Worm (Caenorhabditis elegans): ENCODE results near the gene nlp-3.

The nlp-3 gene

DNA sequence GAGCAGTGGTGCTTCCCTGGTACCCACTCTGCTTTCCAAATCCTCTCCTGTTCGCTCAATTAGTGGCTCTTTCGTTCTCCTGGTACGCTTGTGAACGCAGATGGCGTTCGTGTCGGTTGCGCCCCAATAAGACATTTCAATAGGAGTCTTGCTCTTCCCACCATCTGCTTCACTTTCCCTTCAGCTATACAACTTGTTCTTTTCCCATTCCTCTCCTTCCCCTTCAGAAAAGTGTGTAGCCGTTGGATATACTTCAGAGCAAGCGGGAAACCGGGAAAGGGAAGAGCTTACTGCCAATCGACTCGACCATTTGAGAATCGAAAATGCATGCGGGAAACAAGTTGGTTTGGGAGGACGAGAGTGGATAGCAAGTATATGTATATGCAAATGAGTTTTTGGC lies 35.0 kb downstream of the nlp-3 start:
- no peak for TF ChIP-seq W03F9.2 (tag; optimal IDR thresholded peaks at IDR 0.05)
- no peak for TF ChIP-seq him-1 (tag; optimal IDR thresholded peaks at IDR 0.05)
- no peak for TF ChIP-seq dao-5 (tag; optimal IDR thresholded peaks at IDR 0.05)

DNA sequence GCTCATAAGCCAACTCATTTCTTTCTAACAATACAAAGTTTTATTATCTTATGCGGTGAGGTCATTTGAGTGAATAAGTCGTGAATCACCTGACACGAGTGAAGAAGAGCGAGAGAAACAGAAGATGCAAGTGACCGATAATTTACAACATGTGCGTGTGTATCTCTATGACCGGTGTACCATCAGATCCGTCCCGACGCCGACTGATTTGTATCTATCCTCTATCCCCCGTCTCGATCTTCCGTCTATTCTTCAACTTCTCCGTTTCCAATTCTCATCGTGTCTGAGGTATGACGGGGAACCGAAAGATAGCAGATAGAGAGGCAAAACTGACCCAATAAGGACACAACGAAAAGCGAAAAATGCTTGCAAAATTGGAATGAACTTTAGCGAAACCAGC lies 36.8 kb downstream of the nlp-3 start, which contains the start of gene F09A5.3:
Gene F09A5.3, plus strand, starts transcription at position 162 of the 400 bp plus-strand sequence.
- no peak for TF ChIP-seq W03F9.2 (tag; optimal IDR thresholded peaks at IDR 0.05)
- TF ChIP-seq dao-5 (tag; optimal IDR thresholded peaks at IDR 0.05): no peak
- TF ChIP-seq him-1 (tag; optimal IDR thresholded peaks at IDR 0.05): no peak

DNA sequence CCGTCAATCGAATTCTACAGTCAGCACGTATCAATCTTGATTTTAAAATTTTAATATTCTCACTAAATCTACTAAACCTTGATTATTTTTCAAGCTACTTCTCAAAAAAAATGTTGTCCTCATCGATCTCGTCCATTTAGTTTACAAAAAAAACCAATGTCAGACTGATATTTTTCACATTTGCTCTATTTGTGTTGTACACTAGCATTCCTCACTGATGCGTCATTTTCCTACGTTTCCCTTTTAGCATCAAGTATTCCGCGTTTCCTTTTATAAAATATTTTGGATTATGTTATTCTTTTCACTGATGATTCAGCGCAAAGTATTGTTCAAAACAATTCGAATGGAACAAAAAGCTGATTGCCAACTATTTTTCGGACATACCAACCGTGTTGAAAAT lies 38.8 kb downstream of the nlp-3 start, which contains the start of gene ttr-34:
Gene ttr-34, plus strand, starts transcription at position 301 of the 400 bp plus-strand sequence.
- TF ChIP-seq him-1 (tag; optimal IDR thresholded peaks at IDR 0.05) (no peak), dao-5 (tag; optimal IDR thresholded peaks at IDR 0.05) (no peak), W03F9.2 (tag; optimal IDR thresholded peaks at IDR 0.05) (no peak)

DNA sequence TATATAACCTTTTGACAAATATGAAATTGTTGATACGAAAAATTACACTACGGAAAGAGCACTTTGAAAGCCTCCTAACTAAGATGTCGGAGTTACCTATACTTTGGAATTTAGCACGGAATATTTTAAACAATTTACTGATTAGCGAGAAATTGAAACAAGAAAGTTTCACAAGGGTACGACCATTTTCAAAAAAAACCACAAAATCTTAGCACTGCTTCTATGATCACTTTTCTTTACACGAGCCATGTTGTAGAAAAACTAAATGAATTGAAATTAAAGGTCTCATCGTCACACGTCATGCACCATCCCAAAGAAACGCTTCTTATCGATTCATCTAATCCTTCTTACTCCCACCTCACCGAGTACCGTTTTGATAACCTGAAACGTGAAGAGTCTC lies 43.4 kb downstream of the nlp-3 start, which contains the start of gene F09A5.2:
Gene F09A5.2, plus strand, starts transcription at position 301 of the 400 bp plus-strand sequence.
- TF ChIP-seq him-1 (tag; optimal IDR thresholded peaks at IDR 0.05) (no peak), W03F9.2 (tag; optimal IDR thresholded peaks at IDR 0.05) (no peak), dao-5 (tag; optimal IDR thresholded peaks at IDR 0.05) (no peak)

DNA sequence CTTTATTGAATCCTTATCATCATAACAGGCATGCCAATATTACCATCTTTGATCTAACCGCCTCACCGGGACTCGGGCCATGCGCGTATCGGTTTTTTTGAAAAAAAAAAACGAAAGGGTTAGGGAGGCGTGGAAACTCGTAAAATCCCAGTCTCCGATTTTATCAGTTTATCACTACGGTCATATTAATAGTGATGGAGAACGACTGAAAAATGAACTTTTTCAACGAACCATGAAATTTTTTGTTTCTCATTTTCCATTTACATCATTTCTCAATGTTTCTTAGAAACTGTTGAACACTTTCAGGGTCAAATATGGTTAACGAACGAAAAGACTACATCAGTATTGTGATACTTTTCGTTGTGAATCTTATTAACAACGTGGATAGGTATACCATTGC lies 48.3 kb downstream of the nlp-3 start, which contains the start of gene spin-3:
Gene spin-3, plus strand, starts transcription at position 301 of the 400 bp plus-strand sequence.
- TF ChIP-seq dao-5 (tag; optimal IDR thresholded peaks at IDR 0.05) (no peak), W03F9.2 (tag; optimal IDR thresholded peaks at IDR 0.05) (no peak), him-1 (tag; optimal IDR thresholded peaks at IDR 0.05) (no peak)
